Worm (Caenorhabditis elegans) whole organism, late embryonic: ENCODE measurements around the gene C39F7.1.

Experiments used
- F13H6.1 ChIP-seq: sonication (generic microtip); optimal IDR thresholded peaks from 2 replicates; lab custom pipeline; 2016; ENCODE audit warnings: missing genetic modification characterization, missing compliant biosample characterization
- K02D7.2 ChIP-seq: sonication (generic microtip); optimal IDR thresholded peaks from 2 replicates; lab custom pipeline; 2017; ENCODE audit warnings: mild to moderate bottlenecking, missing genetic modification characterization, missing compliant biosample characterization
- ceh-18 ChIP-seq: sonication (generic microtip); optimal IDR thresholded peaks from 2 replicates; lab custom pipeline; 2016; ENCODE audit warnings: missing genetic modification characterization, missing compliant biosample characterization
- ceh-2 ChIP-seq: sonication (generic microtip); optimal IDR thresholded peaks from 2 replicates; lab custom pipeline; 2016; ENCODE audit warnings: missing genotype, missing genetic modification characterization, missing compliant biosample characterization
- ceh-22 ChIP-seq: sonication (generic microtip); optimal IDR thresholded peaks from 2 replicates; lab custom pipeline; 2017; ENCODE audit warnings: missing biosample characterization, missing genetic modification characterization
- ceh-30 ChIP-seq: fragments of 150-350 bp; optimal IDR thresholded peaks from 2 replicates; lab custom pipeline; 2014; ENCODE audit warnings: missing biosample characterization, missing genetic modification characterization
- ceh-34 ChIP-seq: sonication (generic microtip); optimal IDR thresholded peaks from 2 replicates; lab custom pipeline; 2016; ENCODE audit warnings: mild to moderate bottlenecking, missing genetic modification characterization, missing compliant biosample characterization
- ceh-45 ChIP-seq: fragments of 200-800 bp; sonication (Bioruptor generic); IDR thresholded peaks from 2 replicates; pipeline ENCODE4 v1.3.6; 2022; ENCODE audit warnings: missing genetic modification reagents, missing genetic modification characterization, missing compliant biosample characterization
- ceh-48 ChIP-seq: sonication (generic microtip); optimal IDR thresholded peaks from 2 replicates; lab custom pipeline; 2016; ENCODE audit warnings: missing genetic modification characterization, inconsistent platforms, missing compliant biosample characterization
- che-1 ChIP-seq: sonication (generic microtip); optimal IDR thresholded peaks from 2 replicates; lab custom pipeline; 2016; ENCODE audit warnings: mild to moderate bottlenecking, missing genetic modification characterization, missing compliant biosample characterization
- dmd-4 ChIP-seq: sonication (generic microtip); optimal IDR thresholded peaks from 2 replicates; lab custom pipeline; 2016; ENCODE audit warnings: borderline replicate concordance, missing genetic modification characterization, missing compliant biosample characterization
- dve-1 ChIP-seq: sonication (generic microtip); optimal IDR thresholded peaks from 2 replicates; lab custom pipeline; 2017; ENCODE audit warnings: antibody characterized with exemption, mild to moderate bottlenecking, missing genetic modification characterization, missing compliant biosample characterization
- elt-2 ChIP-seq: sonication (generic microtip); optimal IDR thresholded peaks from 2 replicates; lab custom pipeline; 2016; ENCODE audit warnings: missing genetic modification reagents, missing genetic modification characterization, missing compliant biosample characterization
- elt-4 ChIP-seq: sonication (generic microtip); optimal IDR thresholded peaks from 2 replicates; lab custom pipeline; 2016; ENCODE audit warnings: missing genetic modification characterization, missing compliant biosample characterization
- ets-4 ChIP-seq: sonication (generic microtip); optimal IDR thresholded peaks from 2 replicates; lab custom pipeline; 2016; ENCODE audit warnings: missing genetic modification characterization, missing compliant biosample characterization
- fax-1 ChIP-seq: sonication (generic microtip); optimal IDR thresholded peaks from 2 replicates; lab custom pipeline; 2016; ENCODE audit warnings: missing genotype, missing genetic modification characterization, missing compliant biosample characterization
- fkh-10 ChIP-seq: fragments of 150-350 bp; optimal IDR thresholded peaks from 2 replicates; lab custom pipeline; 2014; ENCODE audit warnings: missing biosample characterization, missing genetic modification reagents, missing genetic modification characterization
- gmeb-2 ChIP-seq: sonication (generic microtip); optimal IDR thresholded peaks from 2 replicates; lab custom pipeline; 2016; ENCODE audit warnings: missing genetic modification characterization, inconsistent platforms, missing compliant biosample characterization
- hlh-13 ChIP-seq: fragments of 200-800 bp; sonication (Bioruptor generic); optimal IDR thresholded peaks from 2 replicates; lab custom pipeline; 2018; ENCODE audit warnings: mild to moderate bottlenecking, missing genetic modification characterization, missing compliant biosample characterization
- hlh-15 ChIP-seq: sonication (generic microtip); optimal IDR thresholded peaks from 2 replicates; lab custom pipeline; 2016; ENCODE audit warnings: missing genetic modification characterization, missing compliant biosample characterization
- hlh-30 ChIP-seq: sonication (generic microtip); optimal IDR thresholded peaks from 2 replicates; lab custom pipeline; 2017; ENCODE audit warnings: antibody characterized with exemption, missing genetic modification characterization, missing compliant biosample characterization; ENCODE audit not compliant: insufficient read depth
- lim-6 ChIP-seq: sonication (generic microtip); optimal IDR thresholded peaks from 2 replicates; lab custom pipeline; 2016; ENCODE audit warnings: missing genetic modification characterization, missing compliant biosample characterization
- madf-2 ChIP-seq: sonication (generic microtip); optimal IDR thresholded peaks from 2 replicates; lab custom pipeline; 2017; ENCODE audit warnings: missing genetic modification characterization, missing compliant biosample characterization
- mec-3 ChIP-seq: sonication (generic microtip); optimal IDR thresholded peaks from 2 replicates; lab custom pipeline; 2016; ENCODE audit warnings: borderline replicate concordance, missing genetic modification characterization, missing compliant biosample characterization
- nfya-1 ChIP-seq: sonication (generic microtip); optimal IDR thresholded peaks from 2 replicates; lab custom pipeline; 2017; ENCODE audit warnings: missing genetic modification characterization, mild to moderate bottlenecking, missing compliant biosample characterization, antibody characterized with exemption, moderate library complexity
- nhr-11 ChIP-seq: fragments of 150-350 bp; optimal IDR thresholded peaks from 2 replicates; lab custom pipeline; 2014; ENCODE audit warnings: missing biosample characterization, missing genetic modification characterization
- nhr-232 ChIP-seq: sonication (generic microtip); optimal IDR thresholded peaks from 2 replicates; lab custom pipeline; 2016; ENCODE audit warnings: missing genetic modification characterization, missing compliant biosample characterization
- npax-4 ChIP-seq: sonication (generic microtip); optimal IDR thresholded peaks from 2 replicates; lab custom pipeline; 2016; ENCODE audit warnings: missing genetic modification characterization, missing compliant biosample characterization
- odd-2 ChIP-seq: sonication (generic microtip); optimal IDR thresholded peaks from 2 replicates; lab custom pipeline; 2017; ENCODE audit warnings: antibody characterized with exemption, mild to moderate bottlenecking, missing genetic modification characterization, missing compliant biosample characterization
- pat-9 ChIP-seq: fragments of 200-800 bp; sonication (Bioruptor generic); optimal IDR thresholded peaks from 2 replicates; lab custom pipeline; 2018; ENCODE audit warnings: mild to moderate bottlenecking, missing genetic modification characterization, moderate library complexity, missing compliant biosample characterization
- pax-1 ChIP-seq: fragments of 150-350 bp; optimal IDR thresholded peaks from 2 replicates; lab custom pipeline; 2014; ENCODE audit warnings: missing biosample characterization, missing genetic modification characterization
- pqm-1 ChIP-seq: sonication (generic microtip); optimal IDR thresholded peaks from 2 replicates; lab custom pipeline; 2016; ENCODE audit warnings: missing genetic modification characterization, missing compliant biosample characterization
- pros-1 ChIP-seq: fragments of 150-350 bp; optimal IDR thresholded peaks from 2 replicates; lab custom pipeline; 2014; ENCODE audit warnings: missing biosample characterization, missing genetic modification reagents, missing genetic modification characterization
- ref-2 ChIP-seq: sonication (generic microtip); optimal IDR thresholded peaks from 2 replicates; lab custom pipeline; 2016; ENCODE audit warnings: missing genetic modification characterization, missing compliant biosample characterization
- rnt-1 ChIP-seq: sonication (generic microtip); optimal IDR thresholded peaks from 2 replicates; lab custom pipeline; 2016; ENCODE audit warnings: missing genetic modification characterization, missing compliant biosample characterization
- sdc-2 ChIP-seq: sonication (generic microtip); optimal IDR thresholded peaks from 2 replicates; lab custom pipeline; 2016; ENCODE audit warnings: missing genotype, missing genetic modification characterization, missing compliant biosample characterization
- tbx-2 ChIP-seq: sonication (generic microtip); optimal IDR thresholded peaks from 2 replicates; lab custom pipeline; 2016; ENCODE audit warnings: missing genetic modification characterization, missing compliant biosample characterization
- tbx-7 ChIP-seq: sonication (generic microtip); optimal IDR thresholded peaks from 2 replicates; lab custom pipeline; 2016; ENCODE audit warnings: missing genotype, missing genetic modification characterization, missing compliant biosample characterization
- ttx-3 ChIP-seq: sonication (generic microtip); optimal IDR thresholded peaks from 2 replicates; lab custom pipeline; 2016; ENCODE audit warnings: missing genetic modification reagents, missing genetic modification characterization, missing compliant biosample characterization
- unc-42 ChIP-seq: sonication (generic microtip); optimal IDR thresholded peaks from 2 replicates; lab custom pipeline; 2016; ENCODE audit warnings: missing genotype, missing genetic modification characterization, missing compliant biosample characterization
- unc-55 ChIP-seq: sonication (generic microtip); optimal IDR thresholded peaks from 2 replicates; lab custom pipeline; 2017; ENCODE audit warnings: missing biosample characterization, missing genetic modification reagents, missing genetic modification characterization
- zip-5 ChIP-seq: sonication (generic microtip); optimal IDR thresholded peaks from 2 replicates; lab custom pipeline; 2016; ENCODE audit warnings: missing genetic modification characterization, missing compliant biosample characterization
- ztf-16 ChIP-seq: sonication (generic microtip); optimal IDR thresholded peaks from 2 replicates; lab custom pipeline; 2017; ENCODE audit warnings: missing genetic modification characterization, missing compliant biosample characterization

The C39F7.1 gene

DNA sequence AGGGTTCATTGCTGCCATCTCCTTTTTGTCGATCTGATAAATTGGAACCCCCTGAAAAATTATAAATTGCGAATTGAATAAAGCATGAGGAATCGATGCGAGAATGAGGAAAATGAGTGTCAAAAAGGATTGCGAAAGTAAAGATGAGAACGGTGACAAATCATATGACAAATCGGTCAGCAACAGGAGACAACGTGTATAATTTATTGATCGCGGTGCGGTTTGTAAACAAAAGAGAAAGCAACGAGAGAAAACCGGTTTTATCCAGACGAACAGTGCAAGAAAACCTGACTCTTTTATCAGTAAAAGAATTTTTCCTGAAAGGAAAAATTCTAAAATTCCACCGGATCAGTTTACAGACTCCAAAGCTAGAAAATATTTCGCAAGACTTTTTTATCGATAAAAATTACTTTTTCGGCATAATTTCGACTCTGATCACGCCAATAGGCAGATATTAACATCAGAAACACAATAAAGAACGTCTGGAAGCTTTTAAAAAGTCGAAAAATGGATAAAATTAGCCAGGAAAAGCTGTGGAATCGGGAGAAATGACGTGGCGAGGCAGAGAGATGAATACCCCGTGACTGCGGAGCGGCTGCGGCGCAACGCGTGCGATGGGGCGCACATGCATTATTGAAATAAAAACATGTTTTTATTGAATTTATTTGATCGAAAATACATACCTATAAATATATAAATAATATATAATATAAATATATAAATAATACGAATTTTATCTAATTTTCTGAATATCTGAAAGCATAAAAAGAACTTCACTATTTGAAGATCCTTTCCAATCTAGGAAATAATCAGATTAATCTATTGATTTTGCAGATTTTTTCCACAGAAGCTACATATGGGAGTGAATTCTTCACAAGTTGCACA, 4.0 kb downstream of the C39F7.1 start, which contains the start of the genes rab-1 and C39F7.5:
Gene rab-1 (minus strand): TSS at position 51 of the 885 bp plus-strand sequence.
Gene C39F7.5 (plus strand): TSS at position 835 of the 885 bp plus-strand sequence.
- TF ChIP-seq elt-4 (no peak), tbx-2 (peak; percentile 7), K02D7.2 (no peak), fkh-10 (GFP tag; lab: Kevin White, UChicago) (no peak), hlh-30 (tag; lab: Kevin White, UChicago) (peak; percentile 90), rnt-1 (tag; lab: Kevin White, UChicago) (no peak), ceh-18 (tag; lab: Kevin White, UChicago) (no peak), nfya-1 (peak; percentile 44), unc-42 (tag; lab: Kevin White, UChicago) (peak; percentile 29), ceh-48 (peak; percentile 10), elt-2 (no peak), ceh-45 (GFP tag; lab: Robert Waterston, UW) (no peak), npax-4 (no peak), ceh-34 (no peak)
- TF ChIP-seq, all 69 proteins: peak for 5

DNA sequence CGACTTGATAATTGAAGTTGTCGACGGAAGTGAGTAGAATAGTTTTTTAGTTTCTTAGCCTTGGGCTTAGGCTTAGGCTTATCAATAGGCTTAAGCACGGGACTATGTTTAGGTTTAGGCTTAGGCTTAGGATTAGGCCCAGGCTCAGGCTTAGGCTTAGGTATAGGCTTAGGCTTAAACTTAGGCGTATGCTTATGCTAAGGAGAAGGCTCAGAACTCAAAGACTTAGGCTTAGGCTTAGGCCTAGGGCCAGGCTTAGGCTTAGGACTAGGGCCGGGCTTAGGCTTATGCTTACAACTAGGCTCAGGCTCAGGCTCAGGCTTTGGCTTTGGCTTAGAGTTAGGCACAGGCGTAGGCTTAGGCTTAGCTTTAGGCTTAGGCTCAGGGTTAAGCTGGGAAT, 6.4 kb downstream of the C39F7.1 start:
- TF ChIP-seq hlh-15 (no peak), lim-6 (tag; lab: Kevin White, UChicago) (no peak), odd-2 (no peak), hlh-13 (no peak), fax-1 (tag; lab: Kevin White, UChicago) (no peak), madf-2 (no peak), ceh-30 (no peak), che-1 (tag; lab: Kevin White, UChicago) (no peak), gmeb-2 (tag; lab: Kevin White, UChicago) (no peak), pros-1 (tag; lab: Kevin White, UChicago) (no peak), dve-1 (tag; lab: Kevin White, UChicago) (no peak), ets-4 (tag; lab: Kevin White, UChicago) (no peak), ceh-2 (tag; lab: Kevin White, UChicago) (no peak), pax-1 (tag; lab: Kevin White, UChicago) (no peak)

DNA sequence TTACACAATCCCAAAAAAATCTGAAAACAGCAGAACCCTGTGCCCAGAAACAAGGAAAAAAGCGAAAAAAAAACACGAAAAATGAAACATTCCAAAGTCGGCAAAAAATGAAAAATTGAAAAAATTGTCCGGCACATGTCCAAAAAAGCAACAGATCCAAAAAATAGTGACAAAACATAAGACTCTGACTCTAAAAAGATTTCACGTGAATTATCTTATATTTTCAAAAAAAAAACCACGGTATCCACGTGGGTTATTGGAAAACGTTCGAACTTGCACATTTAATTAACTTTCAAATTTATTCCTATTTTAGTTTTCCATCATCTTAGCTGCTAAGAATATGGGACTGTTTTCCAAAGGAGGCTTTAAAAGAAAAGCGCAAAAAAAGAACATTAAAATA, 10.5 kb downstream of the C39F7.1 start, which contains the start of gene Y75B7B.1:
Gene Y75B7B.1 (plus strand): TSS at position 301 of the 400 bp plus-strand sequence.
- no peak for TF ChIP-seq ztf-16 (tag; lab: Kevin White, UChicago)
- TF ChIP-seq ref-2 (tag; lab: Kevin White, UChicago): no peak
- no peak for TF ChIP-seq fkh-10 (GFP tag; lab: Kevin White, UChicago)
- no peak for TF ChIP-seq pat-9 (tag; lab: Kevin White, UChicago)
- TF ChIP-seq dmd-4 (tag; lab: Kevin White, UChicago): no peak

DNA sequence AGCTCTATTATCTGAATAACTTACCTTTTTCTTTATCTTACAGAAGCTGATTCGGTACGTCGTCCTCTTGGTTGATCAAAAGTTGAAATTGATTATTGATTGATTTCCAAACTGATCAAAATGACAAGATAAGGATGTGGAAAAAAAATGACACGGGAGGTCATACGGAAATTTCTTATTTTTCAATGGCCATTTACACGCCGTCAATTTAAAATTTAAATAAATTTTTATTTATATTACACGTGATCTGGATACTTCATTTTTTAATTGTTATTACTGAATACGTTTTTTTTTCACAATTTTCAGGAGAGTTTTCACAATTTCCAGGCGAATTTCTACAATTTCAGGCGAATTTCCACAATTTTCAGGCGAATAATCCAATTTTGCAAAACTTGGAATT, 15.8 kb downstream of the C39F7.1 start, which contains the start of gene Y75B7B.2:
Gene Y75B7B.2 (minus strand): TSS at position 101 of the 400 bp plus-strand sequence.
- TF ChIP-seq tbx-7 (tag; lab: Kevin White, UChicago): no peak
- TF ChIP-seq pqm-1 (tag; lab: Kevin White, UChicago): no peak
- TF ChIP-seq hlh-15: no peak
- no peak for TF ChIP-seq F13H6.1 (tag; lab: Kevin White, UChicago)
- no peak for TF ChIP-seq nhr-232 (tag; lab: Kevin White, UChicago)
- no peak for TF ChIP-seq nhr-11 (tag; lab: Kevin White, UChicago)
- TF ChIP-seq ttx-3 (tag; lab: Kevin White, UChicago): no peak
- TF ChIP-seq tbx-2: no peak
- no peak for TF ChIP-seq pros-1 (tag; lab: Kevin White, UChicago)
- TF ChIP-seq ref-2 (tag; lab: Kevin White, UChicago): no peak
- TF ChIP-seq unc-55 (GFP tag; lab: Kevin White, UChicago): no peak
- no peak for TF ChIP-seq nfya-1
- TF ChIP-seq ceh-22: no peak
- TF ChIP-seq zip-5: no peak
- no peak for TF ChIP-seq sdc-2
- TF ChIP-seq K02D7.2: no peak
- TF ChIP-seq mec-3: no peak
- TF ChIP-seq ceh-30: no peak
- TF ChIP-seq dmd-4 (tag; lab: Kevin White, UChicago): no peak
